Fruit fly (Drosophila melanogaster) whole organism, embryonic: ENCODE measurements around the gene CG32700.
A peak's percentile ranks its signal among the peaks of the same experiment; 100 is the strongest.

ENCODE experiments used
- CG10321 ChIP-seq: fragments of 200-800 bp; sonication (Bioruptor generic); IDR thresholded peaks from 2 replicates; pipeline ENCODE4 v1.3.6; 2022; ENCODE audit warnings: missing biosample characterization, missing genetic modification characterization
- CG10565 ChIP-seq: fragments of 200-800 bp; sonication (Bioruptor generic); optimal IDR thresholded peaks from 3 replicates; lab custom pipeline; 2016; ENCODE audit warnings: missing biosample characterization, mild to moderate bottlenecking, missing genetic modification characterization
- CG10654 ChIP-seq: fragments of 200-800 bp; sonication (Bioruptor generic); optimal IDR thresholded peaks from 2 replicates; lab custom pipeline; 2016; ENCODE audit warnings: missing biosample characterization, missing genetic modification characterization
- CG11504 ChIP-seq: fragments of 200-800 bp; sonication (Bioruptor generic); optimal IDR thresholded peaks from 3 replicates; lab custom pipeline; 2019; ENCODE audit warnings: missing biosample characterization, mild to moderate bottlenecking, missing genetic modification characterization, moderate library complexity
- CG12942 ChIP-seq: fragments of 200-800 bp; sonication (Bioruptor generic); optimal IDR thresholded peaks from 3 replicates; lab custom pipeline; 2016; ENCODE audit warnings: missing biosample characterization, missing genetic modification characterization
- CG14860 ChIP-seq: fragments of 200-800 bp; sonication (Bioruptor generic); IDR thresholded peaks from 3 replicates; pipeline ENCODE4 v1.3.6; 2022; ENCODE audit warnings: missing biosample characterization, missing genetic modification characterization; ENCODE audit not compliant: partially characterized antibody
- CG16813 ChIP-seq: fragments of 200-800 bp; sonication (Bioruptor generic); IDR thresholded peaks from 3 replicates; pipeline ENCODE4 v1.3.6; 2022; ENCODE audit warnings: missing biosample characterization, missing genetic modification characterization; ENCODE audit not compliant: partially characterized antibody
- CG17328 ChIP-seq: fragments of 200-800 bp; sonication (Bioruptor generic); IDR thresholded peaks from 2 replicates; pipeline ENCODE4 v1.3.6; 2022; ENCODE audit warnings: missing biosample characterization, missing genetic modification characterization
- CG2116 ChIP-seq: fragments of 200-800 bp; sonication (Bioruptor generic); optimal IDR thresholded peaks from 3 replicates; lab custom pipeline; 2018; ENCODE audit warnings: missing biosample characterization, mild to moderate bottlenecking, missing genetic modification characterization
- CG3847 ChIP-seq: fragments of 200-800 bp; sonication (Bioruptor generic); IDR thresholded peaks from 2 replicates; pipeline ENCODE4 v1.3.6; 2022; ENCODE audit warnings: missing biosample characterization, missing genetic modification characterization
- CG42726 ChIP-seq: fragments of 200-800 bp; sonication (Bioruptor generic); IDR thresholded peaks from 2 replicates; pipeline ENCODE4 v1.3.6; 2022; ENCODE audit warnings: missing biosample characterization, missing genetic modification characterization; ENCODE audit not compliant: partially characterized antibody
- CG4854 ChIP-seq: fragments of 200-800 bp; sonication (Bioruptor generic); optimal IDR thresholded peaks from 2 replicates; lab custom pipeline; 2016; ENCODE audit warnings: missing biosample characterization, missing genetic modification characterization, inconsistent platforms
- CG7963 ChIP-seq: fragments of 200-800 bp; sonication (Bioruptor generic); IDR thresholded peaks from 3 replicates; pipeline ENCODE4 v1.3.6; 2022; ENCODE audit warnings: missing biosample characterization, missing genetic modification characterization; ENCODE audit not compliant: partially characterized antibody
- CG8290 ChIP-seq, 3 experiments: fragments of 200-800 bp; sonication (Bioruptor generic); optimal IDR thresholded peaks; 2 replicates each; lab custom pipeline; 2016 to 2019; ENCODE audit warnings: missing biosample characterization in 3 of 3, missing genetic modification characterization in 3 of 3, mild to moderate bottlenecking in 2 of 3, moderate library complexity in 1 of 3
- CG9437 ChIP-seq: fragments of 200-800 bp; sonication (Bioruptor generic); optimal IDR thresholded peaks from 2 replicates; lab custom pipeline; 2018; ENCODE audit warnings: missing biosample characterization, mild to moderate bottlenecking, missing genetic modification characterization
- CG9932 ChIP-seq: fragments of 200-800 bp; sonication (Bioruptor generic); IDR thresholded peaks from 2 replicates; pipeline ENCODE4 v1.3.6; 2022; ENCODE audit warnings: missing biosample characterization, missing genetic modification characterization
- Dll ChIP-seq: fragments of 200-800 bp; sonication (Bioruptor generic); IDR thresholded peaks from 4 replicates; pipeline ENCODE4 v1.3.6; 2022; ENCODE audit warnings: missing biosample characterization, missing genetic modification characterization; ENCODE audit not compliant: partially characterized antibody
- HHEX ChIP-seq: fragments of 200-800 bp; sonication (Bioruptor generic); optimal IDR thresholded peaks from 3 replicates; lab custom pipeline; 2017; ENCODE audit warnings: missing biosample characterization, mild to moderate bottlenecking, missing genetic modification characterization, missing genetic modification reagents
- HLH4C ChIP-seq: fragments of 200-800 bp; sonication (Bioruptor generic); IDR thresholded peaks from 3 replicates; pipeline ENCODE4 v1.3.6; 2022; ENCODE audit warnings: missing biosample characterization, missing genetic modification characterization; ENCODE audit not compliant: partially characterized antibody
- MESR4 ChIP-seq: fragments of 200-800 bp; sonication (Bioruptor generic); optimal IDR thresholded peaks from 2 replicates; lab custom pipeline; 2018; ENCODE audit warnings: missing biosample characterization, mild to moderate bottlenecking, missing genetic modification characterization, moderate library complexity
- Mes4 ChIP-seq: fragments of 200-800 bp; sonication (Bioruptor generic); optimal IDR thresholded peaks from 2 replicates; lab custom pipeline; 2016; ENCODE audit warnings: missing biosample characterization, missing genetic modification characterization
- Optix ChIP-seq: fragments of 200-800 bp; sonication (Bioruptor generic); IDR thresholded peaks from 3 replicates; pipeline ENCODE4 v1.3.6; 2022; ENCODE audit warnings: missing biosample characterization, missing genetic modification characterization
- Rfx ChIP-seq: fragments of 200-800 bp; sonication (Bioruptor generic); IDR thresholded peaks from 2 replicates; pipeline ENCODE4 v1.3.6; 2022; ENCODE audit warnings: missing biosample characterization, missing genetic modification characterization
- Scr ChIP-seq: fragments of 200-800 bp; sonication (Bioruptor generic); IDR thresholded peaks from 2 replicates; pipeline ENCODE4 v1.3.6; 2022; ENCODE audit warnings: missing biosample characterization, missing genetic modification characterization; ENCODE audit not compliant: partially characterized antibody
- Usf ChIP-seq: fragments of 200-800 bp; sonication (Bioruptor generic); optimal IDR thresholded peaks from 2 replicates; lab custom pipeline; 2017; ENCODE audit warnings: missing genotype, missing biosample characterization, missing genetic modification characterization
- ac ChIP-seq: fragments of 200-800 bp; sonication (Bioruptor generic); optimal IDR thresholded peaks from 3 replicates; lab custom pipeline; 2017; ENCODE audit warnings: missing biosample characterization, mild to moderate bottlenecking, missing genetic modification characterization
- bowl ChIP-seq: fragments of 200-800 bp; sonication (Bioruptor generic); IDR thresholded peaks from 2 replicates; pipeline ENCODE4 v1.3.6; 2022; ENCODE audit warnings: missing biosample characterization, missing genetic modification characterization
- br ChIP-seq: fragments of >200 bp; optimal IDR thresholded peaks from 2 replicates; lab custom pipeline; 2017
- chinmo ChIP-seq: fragments of 200-800 bp; sonication (Bioruptor generic); IDR thresholded peaks from 4 replicates; pipeline ENCODE4 v1.3.6; 2022; ENCODE audit warnings: missing biosample characterization, missing genetic modification characterization; ENCODE audit not compliant: partially characterized antibody
- crc ChIP-seq: fragments of 200-800 bp; sonication (Bioruptor generic); optimal IDR thresholded peaks from 2 replicates; lab custom pipeline; 2016; ENCODE audit warnings: missing biosample characterization, missing genetic modification characterization
- croc ChIP-seq: fragments of 200-800 bp; sonication (Bioruptor generic); conservative IDR thresholded peaks from 3 replicates; pipeline ENCODE4 v1.3.6; 2022; ENCODE audit warnings: missing biosample characterization, missing genetic modification characterization
- danr ChIP-seq: fragments of 200-800 bp; sonication (Bioruptor generic); IDR thresholded peaks from 2 replicates; pipeline ENCODE4 v1.3.6; 2022; ENCODE audit warnings: missing biosample characterization, missing genetic modification characterization
- dm ChIP-seq: fragments of 200-800 bp; sonication (Bioruptor generic); optimal IDR thresholded peaks from 3 replicates; lab custom pipeline; 2016; ENCODE audit warnings: missing biosample characterization, missing genetic modification characterization
- h ChIP-seq: fragments of >200 bp; optimal IDR thresholded peaks from 2 replicates; lab custom pipeline; 2017
- hb ChIP-seq: fragments of 200-800 bp; sonication (Bioruptor generic); IDR thresholded peaks from 3 replicates; pipeline ENCODE4 v1.3.6; 2022; ENCODE audit warnings: missing biosample characterization, missing genetic modification characterization; ENCODE audit not compliant: partially characterized antibody
- hbn ChIP-seq: fragments of 200-800 bp; sonication (Bioruptor generic); IDR thresholded peaks from 2 replicates; pipeline ENCODE4 v1.3.6; 2022; ENCODE audit warnings: missing biosample characterization, missing genetic modification characterization; ENCODE audit not compliant: partially characterized antibody
- ind ChIP-seq: fragments of 200-800 bp; sonication (Bioruptor generic); optimal IDR thresholded peaks from 3 replicates; lab custom pipeline; 2016; ENCODE audit warnings: missing biosample characterization, missing genetic modification characterization
- klu ChIP-seq: fragments of 200-800 bp; sonication (Bioruptor generic); IDR thresholded peaks from 2 replicates; pipeline ENCODE4 v1.3.6; 2022; ENCODE audit warnings: missing biosample characterization, missing genetic modification characterization
- knrl ChIP-seq: fragments of 200-800 bp; sonication (Bioruptor generic); IDR thresholded peaks from 3 replicates; pipeline ENCODE4 v1.3.6; 2022; ENCODE audit warnings: missing biosample characterization, missing genetic modification characterization; ENCODE audit not compliant: partially characterized antibody
- nerfin-2 ChIP-seq: fragments of 200-800 bp; sonication (Bioruptor generic); IDR thresholded peaks from 2 replicates; pipeline ENCODE4 v1.3.6; 2022; ENCODE audit warnings: missing biosample characterization, missing genetic modification characterization; ENCODE audit not compliant: partially characterized antibody
- pb ChIP-seq: fragments of 200-800 bp; sonication (Bioruptor generic); optimal IDR thresholded peaks from 3 replicates; lab custom pipeline; 2016; ENCODE audit warnings: missing biosample characterization, missing genetic modification characterization
- pzg ChIP-seq: fragments of 200-800 bp; sonication (Bioruptor generic); optimal IDR thresholded peaks from 3 replicates; lab custom pipeline; 2018; ENCODE audit warnings: missing biosample characterization, mild to moderate bottlenecking, missing genetic modification characterization, moderate library complexity
- salm ChIP-seq: fragments of 200-800 bp; sonication (Bioruptor generic); optimal IDR thresholded peaks from 2 replicates; lab custom pipeline; 2018; ENCODE audit warnings: missing biosample characterization, mild to moderate bottlenecking, missing genetic modification characterization
- sna ChIP-seq: fragments of 200-800 bp; sonication (Bioruptor generic); IDR thresholded peaks from 2 replicates; pipeline ENCODE4 v1.3.6; 2022; ENCODE audit warnings: missing biosample characterization, missing genetic modification characterization; ENCODE audit not compliant: partially characterized antibody
- twi ChIP-seq: fragments of 200-800 bp; optimal IDR thresholded peaks from 2 replicates; lab custom pipeline; 2019; ENCODE audit warnings: missing biosample characterization, mild to moderate bottlenecking, missing genetic modification characterization, moderate library complexity
- vvl ChIP-seq: fragments of 200-800 bp; sonication (Bioruptor generic); IDR thresholded peaks from 2 replicates; pipeline ENCODE4 v1.3.6; 2022; ENCODE audit warnings: missing biosample characterization, missing genetic modification characterization
- zen ChIP-seq: fragments of 200-800 bp; sonication (Bioruptor generic); optimal IDR thresholded peaks from 3 replicates; lab custom pipeline; 2018; ENCODE audit warnings: missing biosample characterization, mild to moderate bottlenecking, missing genetic modification characterization, moderate library complexity
- zen2 ChIP-seq: fragments of 200-800 bp; sonication (Bioruptor generic); IDR thresholded peaks from 3 replicates; pipeline ENCODE4 v1.3.6; 2022; ENCODE audit warnings: missing biosample characterization, missing genetic modification characterization; ENCODE audit not compliant: partially characterized antibody

Gene CG32700

DNA sequence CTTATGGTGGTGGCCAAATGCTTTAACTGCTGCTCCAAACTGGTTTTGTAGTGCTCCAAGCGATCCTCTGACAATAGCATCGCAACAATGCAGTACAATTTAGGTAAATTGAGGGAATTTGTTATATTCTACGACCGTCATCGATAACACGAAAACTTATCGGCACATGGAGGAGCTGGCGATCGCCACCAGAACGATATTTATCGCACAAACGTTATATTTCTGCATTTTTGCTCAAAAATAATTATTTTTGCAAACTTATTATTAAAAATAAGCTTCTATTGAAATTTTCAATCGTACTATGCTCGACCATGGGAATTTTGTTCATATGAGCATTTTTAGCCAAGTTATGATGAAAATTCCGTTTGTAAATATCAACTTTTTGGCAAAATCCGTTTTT lies 5.8 kb upstream of the CG32700 start, which contains the start of gene CG15317 (continued):
- TF ChIP-seq CG16813 (GFP tag; lab: Robert Waterston, UW) (peak; percentile 78), dm (GFP tag; lab: Kevin White, UChicago) (no peak), crc (GFP tag; lab: Kevin White, UChicago) (no peak), zen2 (GFP tag; lab: Robert Waterston, UW) (peak; percentile 74), Rfx (GFP tag; lab: Robert Waterston, UW) (peak; percentile 27; the same call in 1 of the 2 replicates), CG3847 (GFP tag; lab: Robert Waterston, UW) (0 out of 2 replicates have a peak, but pooled peaks have one; percentile 9), zen (tag; lab: Kevin White, UChicago) (no peak), hb (GFP tag; lab: Robert Waterston, UW) (peak; percentile 61; the same call in 1 of the 3 replicates), chinmo (GFP tag; lab: Robert Waterston, UW) (peak; percentile 57; the same call in 1 of the 4 replicates), sna (0 out of 2 replicates have a peak, but pooled peaks have one; percentile 41), CG42726 (GFP tag; lab: Robert Waterston, UW) (peak; percentile 65; the same call in 1 of the 2 replicates), CG17328 (GFP tag; lab: Robert Waterston, UW) (no peak), twi (no peak), hbn (GFP tag; lab: Robert Waterston, UW) (peak; percentile 78), CG9932 (GFP tag; lab: Robert Waterston, UW) (peak; percentile 59), klu (GFP tag; lab: Robert Waterston, UW) (no peak), ac (GFP tag; lab: Kevin White, UChicago) (no peak), nerfin-2 (GFP tag; lab: Robert Waterston, UW) (peak; percentile 77), CG7963 (GFP tag; lab: Robert Waterston, UW) (peak; percentile 60; the same call in 1 of the 3 replicates), MESR4 (GFP tag; lab: Kevin White, UChicago) (peak; percentile 40), pzg (GFP tag; lab: Kevin White, UChicago) (peak; percentile 27), CG10654 (GFP tag; lab: Kevin White, UChicago) (no peak), Dll (GFP tag; lab: Robert Waterston, UW) (peak; percentile 79), knrl (GFP tag; lab: Robert Waterston, UW) (peak; percentile 70; the same call in 2 of the 3 replicates), CG8290 (GFP tag; optimal IDR thresholded peaks at IDR 0.05; lab: Kevin White, UChicago) (no peak), CG8290 (tag; optimal IDR thresholded peaks at IDR 0.05; lab: Kevin White, UChicago) (no peak), croc (GFP tag; lab: Robert Waterston, UW) (no peak), HHEX (GFP tag; lab: Kevin White, UChicago) (no peak), CG11504 (tag; lab: Kevin White, UChicago) (no peak), CG2116 (GFP tag; lab: Kevin White, UChicago) (peak; percentile 21), HLH4C (GFP tag; lab: Robert Waterston, UW) (peak; percentile 82), Scr (GFP tag; lab: Robert Waterston, UW) (peak; percentile 80)

DNA sequence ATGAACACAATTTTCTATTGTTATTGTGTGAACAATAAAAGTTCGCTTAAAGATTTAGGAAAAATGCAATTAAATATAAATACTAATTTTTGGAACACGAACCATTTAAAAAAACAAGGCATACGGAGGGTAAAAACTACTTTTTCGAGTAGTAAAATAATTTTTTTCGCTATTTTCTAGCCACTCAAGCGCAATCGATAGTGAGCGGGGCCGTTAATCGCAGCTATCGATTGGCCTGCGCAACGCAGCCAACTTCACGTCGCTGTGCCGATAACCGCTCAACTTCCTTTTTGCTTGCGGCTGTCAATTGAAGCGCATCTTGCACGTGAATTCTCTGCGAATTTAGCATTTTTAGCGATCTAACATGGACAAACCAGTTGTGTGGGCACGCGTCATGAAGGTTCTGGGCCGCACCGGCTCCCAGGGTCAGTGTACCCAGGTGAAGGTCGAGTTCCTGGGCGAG lies 3.7 kb upstream of the CG32700 start, which contains the start of gene RpS28b:
TSS of gene RpS28b (plus strand) at position 278 of the 463 bp plus-strand sequence.
- TF ChIP-seq vvl (GFP tag; lab: Robert Waterston, UW) (peak; percentile 94), CG10321 (GFP tag; lab: Robert Waterston, UW) (peak; percentile 73), CG12942 (GFP tag; lab: Kevin White, UChicago) (peak; percentile 65), pb (GFP tag; lab: Kevin White, UChicago) (peak; percentile 92), h (lab: Kevin White, UChicago) (no peak), CG9437 (GFP tag; lab: Kevin White, UChicago) (peak; percentile 69), CG14860 (GFP tag; lab: Robert Waterston, UW) (peak; percentile 64), zen2 (GFP tag; lab: Robert Waterston, UW) (peak; percentile 44; the same call in 2 of the 3 replicates), ind (GFP tag; lab: Kevin White, UChicago) (peak; percentile 66), Mes4 (GFP tag; lab: Kevin White, UChicago) (peak; percentile 95), CG4854 (GFP tag; lab: Kevin White, UChicago) (peak; percentile 83), danr (GFP tag; lab: Robert Waterston, UW) (peak; percentile 57; the same call in 1 of the 2 replicates), Optix (GFP tag; lab: Robert Waterston, UW) (peak; percentile 88), bowl (GFP tag; lab: Robert Waterston, UW) (peak; percentile 81), salm (tag; lab: Kevin White, UChicago) (peak; percentile 72), CG10565 (GFP tag; lab: Kevin White, UChicago) (peak; percentile 77), Usf (peak; percentile 85), br (lab: Kevin White, UChicago) (no peak)
